Worm (Caenorhabditis elegans): ENCODE data around the gene B0035.21.

Gene B0035.21

DNA sequence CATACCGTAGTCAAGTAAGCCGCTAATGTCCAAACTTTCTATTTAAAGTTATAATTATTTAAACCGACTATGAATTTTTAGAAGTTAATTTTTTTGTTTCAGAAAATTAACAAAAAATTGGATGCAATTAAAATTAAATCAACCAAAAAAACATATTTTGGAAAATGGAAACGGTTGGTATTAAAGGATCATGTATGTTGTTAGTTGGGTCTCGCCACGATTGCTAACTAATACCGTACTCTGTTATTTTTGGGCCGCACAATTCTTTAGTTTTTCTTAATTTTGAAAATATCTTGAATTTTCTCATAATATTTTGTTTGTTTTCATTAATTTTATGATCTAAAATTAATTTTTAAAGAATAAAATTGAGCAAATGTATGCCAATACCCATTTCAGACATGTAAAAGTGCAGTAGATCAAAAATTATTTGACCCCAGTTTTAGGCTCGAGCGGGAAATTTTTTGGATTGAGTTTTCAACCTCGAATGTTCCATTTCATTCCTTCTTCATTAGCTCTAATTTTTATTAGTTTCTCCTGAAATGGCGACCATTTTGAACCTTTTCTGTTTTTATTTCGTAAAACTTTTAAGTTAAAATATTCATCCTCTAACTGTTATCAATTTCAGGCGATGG lies 45.4 kb downstream of the B0035.21 start, which contains the start of gene cbd-1 (continued):
- TF ChIP-seq let-607 (tag; optimal IDR thresholded peaks at IDR 0.05) (no peak), egrh-3 (GFP tag; IDR thresholded peaks at IDR 0.05) (no peak), hmg-20 (GFP tag; IDR thresholded peaks at IDR 0.05) (no peak), ztf-26 (tag; optimal IDR thresholded peaks at IDR 0.05) (no peak), hmg-1.2 (GFP tag; IDR thresholded peaks at IDR 0.05) (peak; percentile 27; the same call in 1 of the 2 replicates), hlh-26 (GFP tag; conservative IDR thresholded peaks at IDR 0.05) (no peak), let-526 (GFP tag; IDR thresholded peaks at IDR 0.05) (no peak), tlf-1 (GFP tag; optimal IDR thresholded peaks at IDR 0.05) (peak; percentile 73), ceh-58 (GFP tag; IDR thresholded peaks at IDR 0.05) (no peak), D2030.7 (GFP tag; IDR thresholded peaks at IDR 0.05) (peak; percentile 83), rpc-1 (optimal IDR thresholded peaks at IDR 0.05) (no peak), rpc-1 (tag; optimal IDR thresholded peaks at IDR 0.05) (no peak), F49E8.2 (tag; optimal IDR thresholded peaks at IDR 0.05; ENCODE audit: insufficient read depth) (peak; percentile 24), efl-1 (GFP tag; optimal IDR thresholded peaks at IDR 0.05) (peak; percentile 96), madf-8 (GFP tag; conservative IDR thresholded peaks at IDR 0.05) (peak; percentile 92), bed-1 (GFP tag; IDR thresholded peaks at IDR 0.05) (no peak), ceh-91 (GFP tag; IDR thresholded peaks at IDR 0.05) (peak; percentile 91), unc-130 (GFP tag; optimal IDR thresholded peaks at IDR 0.05) (no peak), dox-1 (GFP tag; IDR thresholded peaks at IDR 0.05) (no peak), C17E4.6 (GFP tag; IDR thresholded peaks at IDR 0.05) (no peak), nfya-1 (tag; optimal IDR thresholded peaks at IDR 0.05; ENCODE audit: borderline replicate concordance, insufficient read depth) (no peak), nfya-2 (GFP tag; IDR thresholded peaks at IDR 0.05) (no peak), Y95B8A.8 (GFP tag; IDR thresholded peaks at IDR 0.05) (0 out of 2 replicates have a peak, but pooled peaks have one; percentile 57), madf-3 (GFP tag; IDR thresholded peaks at IDR 0.05) (0 out of 2 replicates have a peak, but pooled peaks have one; percentile 76), nhr-179 (tag; optimal IDR thresholded peaks at IDR 0.05) (no peak), tbx-9 (tag; optimal IDR thresholded peaks at IDR 0.05; ENCODE audit: borderline replicate concordance) (no peak), snpc-1.3 (tag; optimal IDR thresholded peaks at IDR 0.05; ENCODE audit: insufficient read depth) (no peak), ama-1 (optimal IDR thresholded peaks at IDR 0.05) (no peak), ama-1 (GFP tag; optimal IDR thresholded peaks at IDR 0.05) (no peak), akir-1 (GFP tag; optimal IDR thresholded peaks at IDR 0.05) (no peak), F23B12.7 (tag; optimal IDR thresholded peaks at IDR 0.05; ENCODE audit: insufficient read depth) (no peak), B0261.1 (tag; optimal IDR thresholded peaks at IDR 0.05) (no peak), F22D6.2 (tag; optimal IDR thresholded peaks at IDR 0.05) (no peak), chd-7 (tag; optimal IDR thresholded peaks at IDR 0.05) (no peak), T07F8.4 (tag; optimal IDR thresholded peaks at IDR 0.05) (no peak), lsl-1 (GFP tag; optimal IDR thresholded peaks at IDR 0.05) (peak; percentile 92), hlh-12 (tag; optimal IDR thresholded peaks at IDR 0.05) (no peak), pha-4 (tag; optimal IDR thresholded peaks at IDR 0.05) (no peak), zim-3 (tag; optimal IDR thresholded peaks at IDR 0.05) (no peak), ekl-4 (GFP tag; IDR thresholded peaks at IDR 0.05) (0 out of 2 replicates have a peak, but pooled peaks have one; percentile 48), somi-1 (GFP tag; optimal IDR thresholded peaks at IDR 0.05) (no peak), nhr-90 (tag; optimal IDR thresholded peaks at IDR 0.05) (no peak), mel-28 (tag; optimal IDR thresholded peaks at IDR 0.05; ENCODE audit: borderline replicate concordance) (no peak), aptf-3 (GFP tag; IDR thresholded peaks at IDR 0.05) (no peak), tbp1 (GFP tag; optimal IDR thresholded peaks at IDR 0.05) (no peak), mcd-1 (GFP tag; IDR thresholded peaks at IDR 0.05) (no peak), mxl-1 (tag; optimal IDR thresholded peaks at IDR 0.05) (no peak), ceh-40 (GFP tag; IDR thresholded peaks at IDR 0.05) (no peak)

Data from whole organism, young adult.